Worm (Caenorhabditis elegans) whole organism, L4 larva: ENCODE data around the gene paqr-1.

Experiments
- D1046.2 ChIP-seq: fragments of 200-800 bp; sonication (Bioruptor generic); IDR thresholded peaks from 2 replicates; pipeline ENCODE4 v1.3.6; 2022; ENCODE audit warnings: missing genetic modification characterization, missing compliant biosample characterization
- F26F4.8 ChIP-seq: fragments of 200-800 bp; sonication (Bioruptor generic); conservative IDR thresholded peaks from 2 replicates; pipeline ENCODE4 v1.3.6; 2022; ENCODE audit warnings: missing genetic modification characterization, missing compliant biosample characterization
- F37D6.2 ChIP-seq: sonication (generic microtip); optimal IDR thresholded peaks from 2 replicates; lab custom pipeline; 2016; ENCODE audit warnings: mild to moderate bottlenecking, missing genetic modification characterization, missing compliant biosample characterization
- F49E8.2 ChIP-seq: sonication (generic microtip); optimal IDR thresholded peaks from 2 replicates; lab custom pipeline; 2016; ENCODE audit warnings: missing compliant biosample characterization, mild to moderate bottlenecking, missing genetic modification characterization, borderline replicate concordance
- Y105C5A.15 ChIP-seq: fragments of 200-800 bp; sonication (Bioruptor generic); IDR thresholded peaks from 2 replicates; pipeline ENCODE4 v1.3.6; 2022; ENCODE audit warnings: missing genetic modification characterization, missing compliant biosample characterization
- Y48G9A.11 ChIP-seq: fragments of 200-800 bp; sonication (Bioruptor generic); IDR thresholded peaks from 2 replicates; pipeline ENCODE4 v1.3.6; 2022; ENCODE audit warnings: missing genetic modification reagents, missing genetic modification characterization, missing compliant biosample characterization
- Y75B8A.6 ChIP-seq: fragments of 200-800 bp; sonication (Bioruptor generic); IDR thresholded peaks from 2 replicates; pipeline ENCODE4 v1.3.6; 2022; ENCODE audit warnings: missing genetic modification reagents, missing genetic modification characterization, missing compliant biosample characterization
- ZK337.2 ChIP-seq: fragments of 200-800 bp; sonication (Bioruptor generic); IDR thresholded peaks from 2 replicates; pipeline ENCODE4 v1.3.6; 2022; ENCODE audit warnings: missing genetic modification reagents, missing genetic modification characterization, missing compliant biosample characterization
- arid-1 ChIP-seq: fragments of 200-800 bp; sonication (Bioruptor generic); conservative IDR thresholded peaks from 2 replicates; pipeline ENCODE4 v1.3.6; 2022; ENCODE audit warnings: missing genetic modification reagents, missing genetic modification characterization, missing compliant biosample characterization
- attf-4 ChIP-seq: sonication (generic microtip); optimal IDR thresholded peaks from 3 replicates; lab custom pipeline; 2017; ENCODE audit warnings: missing biosample characterization, missing genetic modification characterization
- ceh-20 ChIP-seq: fragments of 200-800 bp; sonication (Bioruptor generic); IDR thresholded peaks from 2 replicates; pipeline ENCODE4 v1.3.6; 2022; ENCODE audit warnings: missing genetic modification reagents, missing genetic modification characterization, missing compliant biosample characterization
- ceh-28 ChIP-seq: fragments of 150-350 bp; optimal IDR thresholded peaks from 2 replicates; lab custom pipeline; 2014; ENCODE audit warnings: missing biosample characterization, missing genetic modification reagents, missing genetic modification characterization
- ceh-44 ChIP-seq: fragments of 200-800 bp; sonication (Bioruptor generic); IDR thresholded peaks from 2 replicates; pipeline ENCODE4 v1.3.6; 2022; ENCODE audit warnings: missing genetic modification reagents, missing genetic modification characterization, missing compliant biosample characterization
- ceh-82 ChIP-seq: sonication (generic microtip); optimal IDR thresholded peaks from 2 replicates; lab custom pipeline; 2017; ENCODE audit warnings: missing biosample characterization, missing genetic modification characterization
- ctbp-1 ChIP-seq: fragments of 200-800 bp; sonication (Bioruptor generic); IDR thresholded peaks from 2 replicates; pipeline ENCODE4 v1.3.6; 2022; ENCODE audit warnings: missing genetic modification reagents, missing genetic modification characterization, missing compliant biosample characterization
- daf-12 ChIP-seq: fragments of 150-350 bp; optimal IDR thresholded peaks from 2 replicates; lab custom pipeline; 2014; ENCODE audit warnings: missing biosample characterization, missing genetic modification reagents, missing genetic modification characterization
- daf-16 ChIP-seq, 3 experiments: sonication (generic microtip); optimal IDR thresholded peaks; 2 replicates each; lab custom pipeline; 2016 to 2017; ENCODE audit warnings: missing genetic modification characterization in 3 of 3, missing genetic modification reagents in 3 of 3, mild to moderate bottlenecking in 2 of 3, missing compliant biosample characterization in 2 of 3, missing biosample characterization in 1 of 3, moderate library complexity in 1 of 3
- dmd-6 ChIP-seq: fragments of 200-800 bp; sonication (Bioruptor generic); IDR thresholded peaks from 2 replicates; pipeline ENCODE4 v1.3.6; 2022; ENCODE audit warnings: missing genetic modification reagents, missing genetic modification characterization, missing compliant biosample characterization
- egl-43 ChIP-seq: fragments of 200-800 bp; sonication (Bioruptor generic); IDR thresholded peaks from 2 replicates; pipeline ENCODE4 v1.3.6; 2022; ENCODE audit warnings: missing genetic modification reagents, missing genetic modification characterization, missing compliant biosample characterization
- jun-1 ChIP-seq: fragments of 150-350 bp; optimal IDR thresholded peaks from 2 replicates; lab custom pipeline; 2014; ENCODE audit warnings: missing biosample characterization, missing genetic modification reagents, missing genetic modification characterization
- lin-13 ChIP-seq: fragments of 150-350 bp; optimal IDR thresholded peaks from 2 replicates; lab custom pipeline; 2014; ENCODE audit warnings: missing biosample characterization, missing genetic modification reagents, missing genetic modification characterization
- lin-15B ChIP-seq: fragments of 150-350 bp; sonication (generic microtip); optimal IDR thresholded peaks from 3 replicates; lab custom pipeline; 2014; ENCODE audit warnings: missing biosample characterization, missing genetic modification characterization
- lin-38 ChIP-seq: fragments of 200-800 bp; sonication (Bioruptor generic); IDR thresholded peaks from 2 replicates; pipeline ENCODE4 v1.3.6; 2022; ENCODE audit warnings: missing genetic modification reagents, missing genetic modification characterization, missing compliant biosample characterization
- mdt-29 ChIP-seq: fragments of 200-800 bp; sonication (Bioruptor generic); IDR thresholded peaks from 2 replicates; pipeline ENCODE4 v1.3.6; 2022; ENCODE audit warnings: missing genetic modification reagents, missing genetic modification characterization, missing compliant biosample characterization
- mes-2 ChIP-seq: sonication (generic microtip); optimal IDR thresholded peaks from 2 replicates; lab custom pipeline; 2016; ENCODE audit warnings: missing genotype, mild to moderate bottlenecking, missing genetic modification characterization, missing compliant biosample characterization; ENCODE audit not compliant: poor library complexity, severe bottlenecking
- mxl-2 ChIP-seq: fragments of 200-800 bp; sonication (Bioruptor generic); conservative IDR thresholded peaks from 2 replicates; pipeline ENCODE4 v1.3.6; 2022; ENCODE audit warnings: missing genetic modification reagents, missing genetic modification characterization, missing compliant biosample characterization
- mxl-3 ChIP-seq: fragments of 200-800 bp; sonication (Bioruptor generic); optimal IDR thresholded peaks from 2 replicates; lab custom pipeline; 2018; ENCODE audit warnings: mild to moderate bottlenecking, missing genetic modification characterization, missing compliant biosample characterization
- nhr-10 ChIP-seq: fragments of 150-350 bp; optimal IDR thresholded peaks from 2 replicates; lab custom pipeline; 2014; ENCODE audit warnings: missing biosample characterization, missing genetic modification characterization
- nhr-102 ChIP-seq: sonication (generic microtip); optimal IDR thresholded peaks from 2 replicates; lab custom pipeline; 2016; ENCODE audit warnings: mild to moderate bottlenecking, missing genetic modification characterization, moderate library complexity, missing compliant biosample characterization
- nhr-11 ChIP-seq: fragments of 150-350 bp; optimal IDR thresholded peaks from 2 replicates; lab custom pipeline; 2014; ENCODE audit warnings: missing biosample characterization, missing genetic modification characterization
- nhr-237 ChIP-seq: sonication (generic microtip); optimal IDR thresholded peaks from 2 replicates; lab custom pipeline; 2017; ENCODE audit warnings: missing biosample characterization, missing genetic modification characterization
- nhr-76 ChIP-seq: fragments of 150-350 bp; optimal IDR thresholded peaks from 2 replicates; lab custom pipeline; 2014; ENCODE audit warnings: missing biosample characterization, missing genetic modification characterization
- pha-4 ChIP-seq, 2 experiments: fragments of 150-350 bp in 1 of 2; fragments of 200-800 bp in 1 of 2; sonication (Bioruptor generic) in 1 of 2; IDR thresholded peaks in 1 of 2; optimal IDR thresholded peaks in 1 of 2; 2 replicates each; pipeline versions ENCODE4 v1.3.6 to Lab custom; 2014 to 2022; ENCODE audit warnings: missing genetic modification characterization in 2 of 2, missing genetic modification reagents in 2 of 2, missing biosample characterization in 1 of 2, missing compliant biosample characterization in 1 of 2
- pqm-1 ChIP-seq: sonication (generic microtip); optimal IDR thresholded peaks from 2 replicates; lab custom pipeline; 2017; ENCODE audit warnings: missing biosample characterization, missing genetic modification characterization
- saeg-2 ChIP-seq: fragments of 200-800 bp; sonication (Bioruptor generic); IDR thresholded peaks from 2 replicates; pipeline ENCODE4 v1.3.6; 2022; ENCODE audit warnings: missing genetic modification reagents, missing genetic modification characterization, missing compliant biosample characterization
- snpc-1.2 ChIP-seq: fragments of 200-800 bp; sonication (Bioruptor generic); IDR thresholded peaks from 2 replicates; pipeline ENCODE4 v1.3.6; 2022; ENCODE audit warnings: missing genetic modification reagents, missing genetic modification characterization, missing compliant biosample characterization
- snpc-4 ChIP-seq: fragments of 150-350 bp; optimal IDR thresholded peaks from 2 replicates; lab custom pipeline; 2014; ENCODE audit warnings: missing biosample characterization, missing genetic modification characterization
- tra-1 ChIP-seq: fragments of 200-800 bp; sonication (Bioruptor generic); IDR thresholded peaks from 2 replicates; pipeline ENCODE4 v1.3.6; 2022; ENCODE audit warnings: missing genetic modification reagents, missing genetic modification characterization, missing compliant biosample characterization
- unc-39 ChIP-seq: sonication (generic microtip); optimal IDR thresholded peaks from 2 replicates; lab custom pipeline; 2017; ENCODE audit warnings: missing biosample characterization, missing genetic modification characterization
- unc-62 ChIP-seq, 3 experiments: fragments of 150-350 bp in 1 of 3; sonication (generic microtip); optimal IDR thresholded peaks in 2 of 3; peaks in 1 of 3; 1 replicate in 1 of 3; 2 replicates in 2 of 3; lab custom pipeline; 2014 to 2017; ENCODE audit warnings: missing biosample characterization in 3 of 3, missing genetic modification characterization in 3 of 3, missing genetic modification reagents in 3 of 3, missing genotype in 1 of 3
- vab-7 ChIP-seq: fragments of 200-800 bp; sonication (Bioruptor generic); IDR thresholded peaks from 2 replicates; pipeline ENCODE4 v1.3.6; 2022; ENCODE audit warnings: missing genetic modification reagents, missing genetic modification characterization, missing compliant biosample characterization
- zip-11 ChIP-seq: fragments of 200-800 bp; sonication (Bioruptor generic); IDR thresholded peaks from 2 replicates; pipeline ENCODE4 v1.3.6; 2022; ENCODE audit warnings: missing genetic modification characterization, missing compliant biosample characterization
- zip-2 ChIP-seq: fragments of 150-350 bp; optimal IDR thresholded peaks from 2 replicates; lab custom pipeline; 2014; ENCODE audit warnings: missing biosample characterization, missing genetic modification characterization
- ztf-7 ChIP-seq: fragments of 150-350 bp; optimal IDR thresholded peaks from 2 replicates; lab custom pipeline; 2014; ENCODE audit warnings: missing biosample characterization, missing genetic modification characterization

paqr-1 gene

DNA sequence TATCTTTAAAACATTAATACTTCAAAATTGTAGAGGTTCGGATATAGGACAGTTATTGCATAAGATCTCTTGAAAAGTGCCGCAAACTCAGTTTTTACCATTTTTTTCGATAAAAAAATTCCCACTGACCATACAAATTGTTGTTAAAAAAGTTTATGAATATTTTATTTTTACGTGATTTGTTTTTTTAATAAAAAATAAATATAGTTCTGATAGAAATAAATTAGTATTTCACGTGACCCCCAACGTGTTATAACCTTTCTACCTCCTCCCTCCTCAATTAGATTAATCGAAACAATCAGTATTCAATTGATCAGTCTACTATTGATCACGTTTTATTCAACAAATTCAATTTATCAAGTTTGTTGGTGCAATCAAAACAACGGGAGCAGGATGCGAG, 23.8 kb downstream of the paqr-1 start, which contains the start of gene C01G5.4 (continued):
- TF ChIP-seq ctbp-1 (GFP tag; lab: Robert Waterston, UW) = no peak
- TF ChIP-seq nhr-76 (tag; lab: Kevin White, UChicago) = no peak

- TF ChIP-seq F37D6.2 (tag; lab: Kevin White, UChicago) (no peak), lin-15B (tag; lab: Kevin White, UChicago) (no peak), zip-2 (no peak), dmd-6 (GFP tag; lab: Robert Waterston, UW) (no peak), vab-7 (GFP tag; lab: Robert Waterston, UW) (no peak), lin-38 (GFP tag; lab: Robert Waterston, UW) (no peak), egl-43 (GFP tag; lab: Robert Waterston, UW) (no peak), nhr-102 (tag; lab: Kevin White, UChicago) (no peak), pha-4 (GFP tag; IDR thresholded peaks at IDR 0.05; lab: Robert Waterston, UW) (no peak), pha-4 (tag; optimal IDR thresholded peaks at IDR 0.05; lab: Kevin White, UChicago) (no peak)
Measured at ce11 chrIV:6529832-6530231, 25.4 kb downstream of the paqr-1 start.

- TF ChIP-seq unc-62 (GFP tag; optimal IDR thresholded peaks at IDR 0.05 in 1 of 2; lab: Kevin White, UChicago) (peak in 1 of 2 experiments; percentile 94), unc-62 (tag; optimal IDR thresholded peaks at IDR 0.05; lab: Kevin White, UChicago) (no peak), ceh-28 (tag; lab: Kevin White, UChicago) (no peak)
- TF ChIP-seq, all 104 proteins: peak for 1
Measured at ce11 chrIV:6528202-6528601, 27.0 kb downstream of the paqr-1 start.

ce11 chrIV:6526522-6526921, 28.7 kb downstream of the paqr-1 start:
- peak; percentile 70 for TF ChIP-seq lin-38 (GFP tag; lab: Robert Waterston, UW)
- TF ChIP-seq ceh-20 = no peak
- TF ChIP-seq pha-4 (GFP tag; IDR thresholded peaks at IDR 0.05; lab: Robert Waterston, UW) = peak; percentile 38; the same call in 1 of the 2 replicates
- TF ChIP-seq pha-4 (tag; optimal IDR thresholded peaks at IDR 0.05; lab: Kevin White, UChicago) = no peak
- TF ChIP-seq Y75B8A.6 (GFP tag; lab: Robert Waterston, UW) = 0 out of 2 replicates have a peak, but pooled peaks have one; percentile 14
- TF ChIP-seq ZK337.2 = no peak
- no peak for TF ChIP-seq unc-62 (GFP tag; optimal IDR thresholded peaks at IDR 0.05 in 1 of 2; lab: Kevin White, UChicago)
- TF ChIP-seq unc-62 (tag; optimal IDR thresholded peaks at IDR 0.05; lab: Kevin White, UChicago) = no peak
- TF ChIP-seq pqm-1 (tag; lab: Kevin White, UChicago) = no peak
- no peak for TF ChIP-seq attf-4
- TF ChIP-seq zip-11 (GFP tag; lab: Robert Waterston, UW) = no peak
- TF ChIP-seq nhr-237 = no peak
- peak; percentile 91 for TF ChIP-seq snpc-1.2
- TF ChIP-seq jun-1 = no peak
- TF ChIP-seq Y105C5A.15 (GFP tag; lab: Robert Waterston, UW) = peak; percentile 41; the same call in 1 of the 2 replicates
- TF ChIP-seq ceh-44 (GFP tag; lab: Robert Waterston, UW) = no peak
- TF ChIP-seq F49E8.2 = peak; percentile 71
- no peak for TF ChIP-seq snpc-4 (tag; lab: Kevin White, UChicago)
- TF ChIP-seq arid-1 = peak; percentile 39; the same call in 1 of the 2 replicates
- no peak for TF ChIP-seq vab-7 (GFP tag; lab: Robert Waterston, UW)
- TF ChIP-seq unc-39 (tag; lab: Kevin White, UChicago) = no peak
- no peak for TF ChIP-seq ceh-82
- TF ChIP-seq nhr-11 (tag; lab: Kevin White, UChicago) = no peak
- TF ChIP-seq Y48G9A.11 = peak; percentile 59; the same call in 1 of the 2 replicates

ce11 chrIV:6524531-6524930, 30.7 kb downstream of the paqr-1 start, which contains the start of gene C01G5.5:
C01G5.5 (plus strand) TSS chrIV:6524610.
- TF ChIP-seq zip-11 (GFP tag; lab: Robert Waterston, UW) = no peak
- no peak for TF ChIP-seq ztf-7 (tag; lab: Kevin White, UChicago)
- no peak for TF ChIP-seq nhr-10 (tag; lab: Kevin White, UChicago)
- no peak for TF ChIP-seq mdt-29
- TF ChIP-seq daf-12 (tag; lab: Kevin White, UChicago) = no peak
- TF ChIP-seq daf-16 (GFP tag; optimal IDR thresholded peaks at IDR 0.05; lab: Kevin White, UChicago) = no peak
- TF ChIP-seq daf-16 (tag; optimal IDR thresholded peaks at IDR 0.05; lab: Kevin White, UChicago) = no peak
- TF ChIP-seq mxl-3 = no peak
- TF ChIP-seq mes-2 = peak; percentile 15
- TF ChIP-seq D1046.2 (GFP tag; lab: Robert Waterston, UW) = no peak
- TF ChIP-seq lin-13 (GFP tag; lab: Kevin White, UChicago) = no peak
- no peak for TF ChIP-seq tra-1 (GFP tag; lab: Robert Waterston, UW)
- no peak for TF ChIP-seq F26F4.8 (GFP tag; lab: Robert Waterston, UW)
- TF ChIP-seq saeg-2 = no peak
- TF ChIP-seq lin-38 (GFP tag; lab: Robert Waterston, UW) = no peak
- TF ChIP-seq mxl-2 (GFP tag; lab: Robert Waterston, UW) = no peak
